Worm (Caenorhabditis elegans): ENCODE measurements around the gene F40G9.7.

The F40G9.7 gene

ce11 chrIII:143121-143520 lies 22.4 kb upstream of the F40G9.7 start, which contains the start of gene fbxb-82:
fbxb-82 (minus strand) TSS chrIII:143221.
- TF ChIP-seq T20F7.1 (GFP tag; optimal IDR thresholded peaks at IDR 0.05) (no peak), lin-13 (GFP tag; optimal IDR thresholded peaks at IDR 0.05) (no peak), nhr-102 (tag; optimal IDR thresholded peaks at IDR 0.05) (no peak), Y5F2A.4 (GFP tag; optimal IDR thresholded peaks at IDR 0.05) (no peak), rbr-2 (tag; optimal IDR thresholded peaks at IDR 0.05) (no peak), nhr-111 (GFP tag; optimal IDR thresholded peaks at IDR 0.05) (no peak), spr-1 (tag; optimal IDR thresholded peaks at IDR 0.05) (no peak), ceh-20 (GFP tag; IDR thresholded peaks at IDR 0.05) (no peak), lin-15B (tag; optimal IDR thresholded peaks at IDR 0.05) (no peak), dmd-6 (GFP tag; IDR thresholded peaks at IDR 0.05) (no peak), F10B5.3 (tag; optimal IDR thresholded peaks at IDR 0.05) (no peak), ceh-28 (tag; optimal IDR thresholded peaks at IDR 0.05) (no peak), hmg-1.1 (GFP tag; IDR thresholded peaks at IDR 0.05) (no peak), mxl-3 (GFP tag; optimal IDR thresholded peaks at IDR 0.05) (no peak), lin-29 (GFP tag; IDR thresholded peaks at IDR 0.05) (no peak), egl-43 (GFP tag; IDR thresholded peaks at IDR 0.05) (no peak), duxl-1 (tag; optimal IDR thresholded peaks at IDR 0.05; ENCODE audit: poor library complexity) (no peak), lsy-2 (tag; optimal IDR thresholded peaks at IDR 0.05) (no peak), ZK337.2 (GFP tag; IDR thresholded peaks at IDR 0.05) (no peak), hlh-11 (tag; optimal IDR thresholded peaks at IDR 0.05) (no peak)

ce11 chrIII:145078-145477 lies 20.4 kb upstream of the F40G9.7 start, which contains the start of the genes T17A3.12 and fbxb-83:
T17A3.12 (minus strand) TSS chrIII:145178.
fbxb-83 (minus strand) TSS chrIII:145211.
- TF ChIP-seq hmg-1.1 (GFP tag; IDR thresholded peaks at IDR 0.05) (no peak), attf-4 (tag; optimal IDR thresholded peaks at IDR 0.05) (no peak), tra-1 (GFP tag; IDR thresholded peaks at IDR 0.05) (no peak), dpl-1 (GFP tag; optimal IDR thresholded peaks at IDR 0.05) (no peak), Y48G9A.11 (GFP tag; IDR thresholded peaks at IDR 0.05) (no peak), fkh-10 (GFP tag; optimal IDR thresholded peaks at IDR 0.05) (no peak), unc-130 (GFP tag; optimal IDR thresholded peaks at IDR 0.05) (no peak), F49E8.2 (tag; optimal IDR thresholded peaks at IDR 0.05; ENCODE audit: borderline replicate concordance) (no peak), mxl-2 (GFP tag; conservative IDR thresholded peaks at IDR 0.05) (no peak), fos-1 (tag; optimal IDR thresholded peaks at IDR 0.05) (no peak), cey-2 (tag; optimal IDR thresholded peaks at IDR 0.05; ENCODE audit: borderline replicate concordance, insufficient read depth) (no peak), nhr-237 (tag; optimal IDR thresholded peaks at IDR 0.05) (no peak)

ce11 chrIII:146369-146768 lies 19.1 kb upstream of the F40G9.7 start, which contains the start of gene fbxb-84:
fbxb-84 (minus strand) TSS chrIII:146469.
- TF ChIP-seq lin-39 (tag; optimal IDR thresholded peaks at IDR 0.05) (no peak), snpc-4 (tag; optimal IDR thresholded peaks at IDR 0.05) (no peak), ZK546.5 (tag; optimal IDR thresholded peaks at IDR 0.05) (no peak), dve-1 (tag; optimal IDR thresholded peaks at IDR 0.05; ENCODE audit: insufficient read depth) (no peak), rbr-2 (tag; optimal IDR thresholded peaks at IDR 0.05) (no peak), ceh-82 (tag; optimal IDR thresholded peaks at IDR 0.05) (no peak)

ce11 chrIII:147570-148076 lies 17.9 kb upstream of the F40G9.7 start, which contains the start of gene sqst-5:
sqst-5 (minus strand) TSS chrIII:147620.
- no peak for TF ChIP-seq lsy-2 (tag; optimal IDR thresholded peaks at IDR 0.05)
- no peak for TF ChIP-seq daf-16 (GFP tag; optimal IDR thresholded peaks at IDR 0.05)
- TF ChIP-seq daf-16 (tag; optimal IDR thresholded peaks at IDR 0.05): peak; percentile 46
- TF ChIP-seq T20F7.1 (GFP tag; optimal IDR thresholded peaks at IDR 0.05): peak; percentile 33
- no peak for TF ChIP-seq lin-15B (tag; optimal IDR thresholded peaks at IDR 0.05)
- no peak for TF ChIP-seq dpl-1 (GFP tag; optimal IDR thresholded peaks at IDR 0.05)
- no peak for TF ChIP-seq cey-2 (tag; optimal IDR thresholded peaks at IDR 0.05; ENCODE audit: borderline replicate concordance, insufficient read depth)
- peak; percentile 66 for TF ChIP-seq nhr-28 (tag; optimal IDR thresholded peaks at IDR 0.05)
- TF ChIP-seq nhr-6 (tag; optimal IDR thresholded peaks at IDR 0.05): no peak
- no peak for TF ChIP-seq egl-27 (tag; optimal IDR thresholded peaks at IDR 0.05)
- TF ChIP-seq dve-1 (tag; optimal IDR thresholded peaks at IDR 0.05; ENCODE audit: insufficient read depth): peak; percentile 66
- TF ChIP-seq T26A8.4 (GFP tag; IDR thresholded peaks at IDR 0.05): no peak
- TF ChIP-seq hlh-11 (tag; optimal IDR thresholded peaks at IDR 0.05): peak; percentile 15
- no peak for TF ChIP-seq ZK546.5 (tag; optimal IDR thresholded peaks at IDR 0.05)
- TF ChIP-seq pqm-1 (tag; optimal IDR thresholded peaks at IDR 0.05): peak; percentile 63
- TF ChIP-seq egl-43 (GFP tag; IDR thresholded peaks at IDR 0.05): no peak
- no peak for TF ChIP-seq dmd-8 (GFP tag; IDR thresholded peaks at IDR 0.05)
- no peak for TF ChIP-seq lin-13 (GFP tag; optimal IDR thresholded peaks at IDR 0.05)
- no peak for TF ChIP-seq mep-1 (tag; optimal IDR thresholded peaks at IDR 0.05)
- no peak for TF ChIP-seq saeg-2 (GFP tag; IDR thresholded peaks at IDR 0.05)

Data from whole organism, L4 larva.